Fruit fly (Drosophila melanogaster): ENCODE measurements around the gene CG2186.

CG2186 gene

DNA sequence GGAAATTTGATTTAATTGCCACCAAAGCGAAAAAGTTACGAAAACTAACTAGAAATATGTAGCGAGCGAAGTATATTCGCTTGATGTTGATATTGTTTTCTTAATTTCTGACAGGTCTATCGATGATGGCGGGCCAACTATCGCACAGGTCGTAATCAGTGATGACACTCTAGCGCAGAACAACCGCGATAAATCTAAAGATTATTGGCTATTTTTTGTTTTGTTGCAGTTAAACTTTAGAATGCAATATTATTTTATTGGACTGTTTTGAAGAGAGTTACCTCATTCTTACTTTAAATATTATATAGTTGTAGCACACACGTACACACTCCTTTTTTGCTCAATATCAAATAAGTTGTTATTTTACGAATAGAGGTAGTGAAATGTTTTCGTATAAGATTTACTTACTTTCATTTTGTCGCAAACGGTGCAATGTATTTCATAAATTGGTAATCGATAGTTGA lies 10.5 kb upstream of the CG2186 start, which contains the start of gene sbr (continued):
- TF ChIP-seq CG8478 (optimal IDR thresholded peaks at IDR 0.05) (no peak), Nf-YA (GFP tag; IDR thresholded peaks at IDR 0.05) (no peak), CG12104 (GFP tag; optimal IDR thresholded peaks at IDR 0.05) (no peak), CG10147 (GFP tag; optimal IDR thresholded peaks at IDR 0.05) (no peak), CG13123 (GFP tag; optimal IDR thresholded peaks at IDR 0.05) (no peak), lilli (GFP tag; optimal IDR thresholded peaks at IDR 0.05) (peak; percentile 39), twi (tag; optimal IDR thresholded peaks at IDR 0.05) (no peak), hkb (optimal IDR thresholded peaks at IDR 0.05) (no peak), hkb (GFP tag; IDR thresholded peaks at IDR 0.05) (no peak), CG11723 (GFP tag; optimal IDR thresholded peaks at IDR 0.05) (no peak), CG18476 (GFP tag; optimal IDR thresholded peaks at IDR 0.05) (peak; percentile 2), seq (GFP tag; IDR thresholded peaks at IDR 0.05) (no peak), CG17612 (GFP tag; IDR thresholded peaks at IDR 0.05) (no peak), z (GFP tag; IDR thresholded peaks at IDR 0.05) (no peak), Xbp1 (GFP tag; optimal IDR thresholded peaks at IDR 0.05) (peak; percentile 6), amos (GFP tag; IDR thresholded peaks at IDR 0.05; ENCODE audit: partially characterized antibody) (peak; percentile 78), so (GFP tag; IDR thresholded peaks at IDR 0.05) (no peak), eyg (GFP tag; optimal IDR thresholded peaks at IDR 0.05) (no peak), Hey (tag; optimal IDR thresholded peaks at IDR 0.05) (no peak), ac (GFP tag; optimal IDR thresholded peaks at IDR 0.05) (no peak), CG10274 (GFP tag; optimal IDR thresholded peaks at IDR 0.05) (no peak), CG10209 (GFP tag; optimal IDR thresholded peaks at IDR 0.05) (no peak), pan (optimal IDR thresholded peaks at IDR 0.05) (no peak), pan (GFP tag; optimal IDR thresholded peaks at IDR 0.05 in 1 of 2, IDR thresholded peaks at IDR 0.05 in 1 of 2) (no peak), CG1832 (GFP tag; optimal IDR thresholded peaks at IDR 0.05) (no peak), tgo (GFP tag; IDR thresholded peaks at IDR 0.05) (no peak), chm (GFP tag; IDR thresholded peaks at IDR 0.05) (no peak), tna (GFP tag; IDR thresholded peaks at IDR 0.05; ENCODE audit: partially characterized antibody) (peak; percentile 32; the same call in 1 of the 2 replicates), sens (GFP tag) (peak; percentile 47), CG17829 (tag; optimal IDR thresholded peaks at IDR 0.05) (peak; percentile 13), gsb-n (tag; optimal IDR thresholded peaks at IDR 0.05) (no peak), CG13624 (GFP tag; optimal IDR thresholded peaks at IDR 0.05) (no peak), Ada2b (GFP tag; IDR thresholded peaks at IDR 0.05) (no peak), Fer2 (tag; optimal IDR thresholded peaks at IDR 0.05) (no peak), fd96Cb (tag; optimal IDR thresholded peaks at IDR 0.05) (no peak), CG8089 (GFP tag; optimal IDR thresholded peaks at IDR 0.05) (no peak), Lhr (GFP tag; optimal IDR thresholded peaks at IDR 0.05) (no peak), jing (GFP tag; optimal IDR thresholded peaks at IDR 0.05) (no peak), CG4854 (GFP tag; optimal IDR thresholded peaks at IDR 0.05) (no peak), Bdp1 (GFP tag; optimal IDR thresholded peaks at IDR 0.05) (no peak), CG10462 (GFP tag; optimal IDR thresholded peaks at IDR 0.05) (no peak), gfzf (GFP tag; optimal IDR thresholded peaks at IDR 0.05) (peak; percentile 35), CG3163 (GFP tag; optimal IDR thresholded peaks at IDR 0.05) (no peak), CG2889 (GFP tag; IDR thresholded peaks at IDR 0.05) (no peak), Rx (GFP tag; IDR thresholded peaks at IDR 0.05) (no peak), Oaz (GFP tag; IDR thresholded peaks at IDR 0.05) (no peak), CG9932 (GFP tag; IDR thresholded peaks at IDR 0.05) (peak; percentile 68), Fer3 (tag; optimal IDR thresholded peaks at IDR 0.05) (no peak), CG18599 (GFP tag; optimal IDR thresholded peaks at IDR 0.05) (no peak), CG8388 (GFP tag; optimal IDR thresholded peaks at IDR 0.05) (no peak), crol (GFP tag; IDR thresholded peaks at IDR 0.05) (no peak), lab (GFP tag; optimal IDR thresholded peaks at IDR 0.05) (no peak), nerfin-1 (tag; optimal IDR thresholded peaks at IDR 0.05) (no peak)

All from whole organism, embryonic.